Worm (Caenorhabditis elegans): ENCODE measurements around the gene Y57G11C.23.
A peak's percentile ranks its signal among the peaks of the same experiment; 100 is the strongest.

Gene Y57G11C.23

DNA sequence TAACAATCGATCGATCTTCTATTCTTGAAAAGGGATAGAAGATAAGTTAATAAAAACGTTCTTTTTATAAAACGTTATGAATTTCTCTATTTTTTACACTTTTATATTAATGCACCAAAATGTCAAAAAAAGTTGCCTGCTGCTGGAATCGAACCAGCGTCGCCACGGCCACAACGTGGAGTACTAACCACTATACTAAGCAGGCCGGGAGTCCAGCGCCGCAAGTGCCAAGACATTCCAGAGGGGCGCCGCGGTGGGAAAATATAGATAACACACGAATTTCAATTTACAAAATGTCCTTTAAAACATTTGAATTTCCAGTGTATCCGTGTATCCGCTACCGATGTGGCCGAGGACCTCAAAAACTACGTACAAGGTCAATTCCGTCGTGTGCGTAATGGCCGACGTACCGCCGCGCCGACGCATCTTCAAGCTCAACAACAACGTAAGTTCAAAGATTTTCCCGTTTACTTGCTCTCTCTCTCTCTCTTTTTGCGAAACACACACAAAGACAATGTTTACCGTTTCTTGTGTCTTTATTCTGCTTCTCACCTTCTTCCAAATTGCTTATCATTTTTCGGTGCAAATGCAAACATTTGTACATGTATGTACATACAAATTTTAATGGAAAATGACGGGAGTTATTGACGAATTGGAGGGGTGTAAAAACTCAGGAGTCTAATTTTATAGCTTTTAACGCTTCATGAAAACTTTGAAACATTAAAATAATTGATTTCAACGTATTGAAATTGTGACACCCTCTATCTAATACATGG is 27.5 kb upstream of the Y57G11C.23 start (continued):
- TF ChIP-seq hsf-1 (GFP tag; IDR thresholded peaks at IDR 0.05) = no peak
- no peak for TF ChIP-seq ceh-91 (GFP tag; IDR thresholded peaks at IDR 0.05)
- peak; percentile 13 for TF ChIP-seq ceh-79 (tag; optimal IDR thresholded peaks at IDR 0.05)
- no peak for TF ChIP-seq Y67H2A.10 (GFP tag; conservative IDR thresholded peaks at IDR 0.05)
- TF ChIP-seq aptf-3 (GFP tag; IDR thresholded peaks at IDR 0.05) = no peak
- peak; percentile 44; the same call in 1 of the 2 replicates for TF ChIP-seq madf-6 (GFP tag; IDR thresholded peaks at IDR 0.05)
- TF ChIP-seq ekl-4 (GFP tag; IDR thresholded peaks at IDR 0.05) = no peak
- TF ChIP-seq F57A8.1 (GFP tag; optimal IDR thresholded peaks at IDR 0.05) = no peak
- no peak for TF ChIP-seq nhr-120 (GFP tag; IDR thresholded peaks at IDR 0.05)
- TF ChIP-seq him-1 (tag; optimal IDR thresholded peaks at IDR 0.05) = peak; percentile 60
- TF ChIP-seq Y53G8AR.9 (GFP tag; conservative IDR thresholded peaks at IDR 0.05) = no peak
- TF ChIP-seq nfya-1 (tag; optimal IDR thresholded peaks at IDR 0.05; ENCODE audit: borderline replicate concordance, insufficient read depth) = no peak
- no peak for TF ChIP-seq T07F8.4 (tag; optimal IDR thresholded peaks at IDR 0.05)
- TF ChIP-seq nhr-179 (tag; optimal IDR thresholded peaks at IDR 0.05) = no peak
- no peak for TF ChIP-seq mel-28 (tag; optimal IDR thresholded peaks at IDR 0.05; ENCODE audit: borderline replicate concordance)
- no peak for TF ChIP-seq cebp-1 (GFP tag; IDR thresholded peaks at IDR 0.05)
- TF ChIP-seq cebp-1 (tag; optimal IDR thresholded peaks at IDR 0.05) = peak; percentile 22
- no peak for TF ChIP-seq lin-54 (GFP tag; optimal IDR thresholded peaks at IDR 0.05)
- no peak for TF ChIP-seq Y79H2A.3 (GFP tag; conservative IDR thresholded peaks at IDR 0.05)
- TF ChIP-seq B0261.1 (tag; optimal IDR thresholded peaks at IDR 0.05) = peak; percentile 81
- TF ChIP-seq dpl-1 (GFP tag; optimal IDR thresholded peaks at IDR 0.05) = no peak
- TF ChIP-seq F39B2.1 (GFP tag; IDR thresholded peaks at IDR 0.05) = no peak
- TF ChIP-seq F57C9.4 (tag; optimal IDR thresholded peaks at IDR 0.05) = no peak
- TF ChIP-seq fkh-3 (tag; optimal IDR thresholded peaks at IDR 0.05) = no peak
- no peak; the same call in 1 of the 2 replicates for TF ChIP-seq lin-26 (GFP tag; IDR thresholded peaks at IDR 0.05)
- TF ChIP-seq somi-1 (GFP tag; optimal IDR thresholded peaks at IDR 0.05) = no peak
- TF ChIP-seq snpc-1.1 (tag; optimal IDR thresholded peaks at IDR 0.05; ENCODE audit: insufficient read depth) = peak; percentile 49
- TF ChIP-seq ztf-26 (tag; optimal IDR thresholded peaks at IDR 0.05) = no peak
- no peak for TF ChIP-seq madf-3 (GFP tag; IDR thresholded peaks at IDR 0.05)
- no peak for TF ChIP-seq lsl-1 (GFP tag; optimal IDR thresholded peaks at IDR 0.05)
- TF ChIP-seq Y56A3A.18 (GFP tag; IDR thresholded peaks at IDR 0.05) = no peak
- no peak for TF ChIP-seq sptf-2 (GFP tag; optimal IDR thresholded peaks at IDR 0.05)
- TF ChIP-seq ccch-3 (GFP tag; optimal IDR thresholded peaks at IDR 0.05) = no peak
- TF ChIP-seq gei-17 (GFP tag; optimal IDR thresholded peaks at IDR 0.05) = no peak
- no peak for TF ChIP-seq madf-8 (GFP tag; conservative IDR thresholded peaks at IDR 0.05)
- TF ChIP-seq egrh-3 (GFP tag; IDR thresholded peaks at IDR 0.05) = no peak
- TF ChIP-seq snpc-3.4 (tag; optimal IDR thresholded peaks at IDR 0.05) = peak; percentile 62
- no peak for TF ChIP-seq aptf-2 (GFP tag; conservative IDR thresholded peaks at IDR 0.05)
- TF ChIP-seq mcd-1 (GFP tag; IDR thresholded peaks at IDR 0.05) = no peak
- peak in 1 of 2 experiments; percentile 4 for TF ChIP-seq rec-8 (tag; optimal IDR thresholded peaks at IDR 0.05)
- peak; percentile 26 for TF ChIP-seq attf-5 (GFP tag; optimal IDR thresholded peaks at IDR 0.05)
- TF ChIP-seq T26A5.8 (tag; optimal IDR thresholded peaks at IDR 0.05) = no peak
- TF ChIP-seq attf-3 (GFP tag; conservative IDR thresholded peaks at IDR 0.05) = no peak
- no peak for TF ChIP-seq repo-1 (tag; optimal IDR thresholded peaks at IDR 0.05)
- TF ChIP-seq ama-1 (optimal IDR thresholded peaks at IDR 0.05) = no peak
- TF ChIP-seq ama-1 (GFP tag; optimal IDR thresholded peaks at IDR 0.05) = peak in 1 of 2 experiments; percentile 59
- TF ChIP-seq F33H1.4 (GFP tag; IDR thresholded peaks at IDR 0.05) = no peak
- no peak for TF ChIP-seq akir-1 (GFP tag; optimal IDR thresholded peaks at IDR 0.05)
